Worm (Caenorhabditis elegans): ENCODE measurements around the gene BE0003N10.1.
"Not testable (repeated sequence)": the region's sequence is repeated elsewhere in the genome, so short reads cannot be mapped to it uniquely, and the experiment has no call there.

Gene BE0003N10.1

DNA sequence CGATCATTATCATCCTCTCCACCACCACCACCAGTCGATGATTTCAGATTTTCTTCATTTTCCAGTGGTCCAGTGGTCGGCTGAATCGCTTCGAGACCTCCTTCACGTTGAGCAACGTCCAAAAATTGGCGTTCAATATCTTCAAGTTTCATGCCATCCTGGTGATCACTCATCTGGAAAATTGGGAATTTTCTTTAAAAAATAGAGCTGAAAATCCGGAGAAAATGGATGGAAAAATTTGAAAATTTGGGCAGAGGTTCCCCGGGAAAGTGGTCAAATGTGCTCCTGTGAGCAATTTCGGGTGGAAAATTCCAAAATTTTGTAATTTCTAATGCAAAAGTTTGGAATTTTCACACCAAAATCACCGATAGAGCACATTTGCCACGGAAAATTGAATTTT, 39.1 kb downstream of the BE0003N10.1 start, which contains the start of gene uaf-1:
Gene uaf-1, minus strand, starts transcription at position 173 of the 400 bp plus-strand sequence.
- not testable (repeated sequence) for TF ChIP-seq ahr-1, nhr-11, Y22D7AL.16 (tag; optimal IDR thresholded peaks at IDR 0.05)

DNA sequence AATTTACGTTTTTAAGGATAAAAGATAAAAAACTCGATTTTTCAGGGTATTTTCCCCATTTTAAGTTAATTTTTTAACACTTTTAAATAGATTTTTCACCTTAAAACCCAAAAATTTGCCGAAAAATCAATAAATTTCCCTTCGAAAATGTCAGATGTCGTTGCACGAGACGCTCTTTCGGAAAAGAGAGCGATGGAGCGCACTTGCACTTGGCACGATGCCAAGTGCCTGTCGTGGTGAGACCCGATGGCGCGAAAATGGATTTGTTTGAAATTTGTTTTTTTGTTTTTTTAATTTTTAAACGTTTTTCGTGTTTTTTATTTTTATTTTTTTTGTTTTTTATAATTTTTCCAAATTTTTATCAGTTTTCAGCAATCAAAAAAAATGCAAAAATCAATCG, 43.2 kb downstream of the BE0003N10.1 start, which contains the start of the genes rab-18 and kbp-4:
Gene rab-18, minus strand, starts transcription at position 240 of the 400 bp plus-strand sequence.
Gene kbp-4, plus strand, starts transcription at position 366 of the 400 bp plus-strand sequence.
- TF ChIP-seq sox-2 (GFP tag; IDR thresholded peaks at IDR 0.05) (no peak), tbx-7 (tag; optimal IDR thresholded peaks at IDR 0.05) (no peak), ceh-2 (tag; optimal IDR thresholded peaks at IDR 0.05) (no peak), dmd-4 (tag; optimal IDR thresholded peaks at IDR 0.05; ENCODE audit: borderline replicate concordance) (no peak), unc-42 (tag; optimal IDR thresholded peaks at IDR 0.05) (peak; percentile 35), nhr-232 (tag; optimal IDR thresholded peaks at IDR 0.05) (no peak), zip-5 (tag; optimal IDR thresholded peaks at IDR 0.05) (no peak), pha-4 (tag; optimal IDR thresholded peaks at IDR 0.05) (no peak), tbx-2 (tag; optimal IDR thresholded peaks at IDR 0.05) (peak; percentile 60), odd-2 (tag; optimal IDR thresholded peaks at IDR 0.05) (peak; percentile 26), pha-2 (tag; optimal IDR thresholded peaks at IDR 0.05) (no peak), ceh-19 (GFP tag; optimal IDR thresholded peaks at IDR 0.05) (no peak), ceh-14 (tag; optimal IDR thresholded peaks at IDR 0.05) (peak; percentile 44), K02D7.2 (tag; optimal IDR thresholded peaks at IDR 0.05) (no peak), hlh-30 (tag; optimal IDR thresholded peaks at IDR 0.05; ENCODE audit: insufficient read depth) (peak; percentile 97), pag-3 (tag; optimal IDR thresholded peaks at IDR 0.05; ENCODE audit: borderline replicate concordance) (no peak), ceh-24 (tag; optimal IDR thresholded peaks at IDR 0.05) (no peak), dve-1 (tag; optimal IDR thresholded peaks at IDR 0.05) (peak; percentile 49), pqm-1 (tag; optimal IDR thresholded peaks at IDR 0.05) (peak; percentile 21), ceh-34 (tag; optimal IDR thresholded peaks at IDR 0.05) (peak; percentile 61), ceh-18 (tag; optimal IDR thresholded peaks at IDR 0.05) (peak; percentile 65), hlh-8 (tag; optimal IDR thresholded peaks at IDR 0.05) (no peak), K09A11.1 (tag; optimal IDR thresholded peaks at IDR 0.05; ENCODE audit: insufficient read depth) (no peak), ztf-16 (tag; optimal IDR thresholded peaks at IDR 0.05) (peak; percentile 9), gmeb-2 (tag; optimal IDR thresholded peaks at IDR 0.05) (no peak), ref-2 (tag; optimal IDR thresholded peaks at IDR 0.05) (no peak), madf-2 (tag; optimal IDR thresholded peaks at IDR 0.05) (no peak), fkh-10 (GFP tag; optimal IDR thresholded peaks at IDR 0.05) (no peak), hlh-15 (tag; optimal IDR thresholded peaks at IDR 0.05) (no peak), nhr-11 (tag; optimal IDR thresholded peaks at IDR 0.05) (no peak), lin-11 (tag; optimal IDR thresholded peaks at IDR 0.05) (no peak), elt-4 (tag; optimal IDR thresholded peaks at IDR 0.05) (no peak), ceh-48 (tag; optimal IDR thresholded peaks at IDR 0.05) (peak; percentile 90), eyg-1 (tag; optimal IDR thresholded peaks at IDR 0.05) (no peak), ttx-3 (tag; optimal IDR thresholded peaks at IDR 0.05) (no peak), pax-1 (tag; optimal IDR thresholded peaks at IDR 0.05) (no peak), ceh-30 (tag; optimal IDR thresholded peaks at IDR 0.05) (peak; percentile 49), rnt-1 (tag; optimal IDR thresholded peaks at IDR 0.05) (peak; percentile 57), ceh-6 (GFP tag; optimal IDR thresholded peaks at IDR 0.05) (no peak), ama-1 (optimal IDR thresholded peaks at IDR 0.05) (no peak), mec-3 (tag; optimal IDR thresholded peaks at IDR 0.05; ENCODE audit: borderline replicate concordance) (no peak), ceh-31 (tag; optimal IDR thresholded peaks at IDR 0.05) (peak; percentile 56), elt-2 (tag; optimal IDR thresholded peaks at IDR 0.05) (peak; percentile 62), lim-6 (tag; optimal IDR thresholded peaks at IDR 0.05) (no peak), nfya-1 (tag; optimal IDR thresholded peaks at IDR 0.05) (peak; percentile 88), unc-86 (tag; optimal IDR thresholded peaks at IDR 0.05) (no peak), ceh-9 (tag; optimal IDR thresholded peaks at IDR 0.05) (no peak), pat-9 (tag; optimal IDR thresholded peaks at IDR 0.05) (no peak), unc-3 (GFP tag; conservative IDR thresholded peaks at IDR 0.05) (no peak), unc-3 (tag; optimal IDR thresholded peaks at IDR 0.05) (peak; percentile 7)

Measured in whole organism, late embryonic.